Fruit fly (Drosophila melanogaster) whole organism: ENCODE measurements around the gene Cad74A.

Experiments used
- CG8478 ChIP-seq: fragments of >200 bp; optimal IDR thresholded peaks from 2 replicates; lab custom pipeline; 2018; ENCODE audit warnings: inconsistent platforms
- Dll ChIP-seq: fragments of >200 bp; optimal IDR thresholded peaks from 2 replicates; lab custom pipeline; 2017
- EcR ChIP-seq, 2 experiments: fragments of >200 bp; optimal IDR thresholded peaks; 2 replicates each; lab custom pipeline; 2017; ENCODE audit warnings: missing biosample characterization in 2 of 2, missing genetic modification characterization in 2 of 2, missing genetic modification reagents in 2 of 2
- pan ChIP-seq: fragments of >200 bp; optimal IDR thresholded peaks from 2 replicates; lab custom pipeline; 2017
- usp ChIP-seq: fragments of >200 bp; optimal IDR thresholded peaks from 2 replicates; lab custom pipeline; 2017; ENCODE audit warnings: missing biosample characterization, missing genetic modification characterization, mixed read lengths

DNA sequence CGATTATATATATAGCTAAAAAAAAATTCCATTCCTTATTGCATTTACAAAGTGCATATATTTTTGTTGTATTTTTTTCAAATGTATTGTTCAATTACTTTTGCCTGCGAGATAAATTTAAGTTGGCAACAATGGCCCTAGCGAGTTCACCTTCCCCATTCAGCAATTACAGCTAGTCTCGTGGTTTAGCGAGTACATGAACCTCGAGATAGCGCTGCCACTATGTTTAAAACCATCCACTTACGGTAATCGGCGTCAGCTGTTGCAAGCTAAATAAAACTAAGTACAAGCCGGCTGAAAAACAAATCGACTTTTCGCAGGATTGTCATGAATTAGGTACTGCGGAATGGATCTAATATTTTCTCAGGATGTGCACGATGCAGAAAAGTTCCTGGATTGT, 26.5 kb downstream of the Cad74A start:
- no peak for TF ChIP-seq CG8478
- TF ChIP-seq pan (lab: Kevin White, UChicago) = no peak
- TF ChIP-seq Dll = no peak
- no peak for TF ChIP-seq usp
- no peak for TF ChIP-seq EcR (GFP tag; optimal IDR thresholded peaks at IDR 0.05; lab: Kevin White, UChicago)
